Worm (Caenorhabditis elegans) whole organism, L3 larva: Measurements from ENCODE around the gene srw-89.

Experiments used
- fkh-10 ChIP-seq: sonication (generic microtip); optimal IDR thresholded peaks from 2 replicates; lab custom pipeline; 2017; ENCODE audit warnings: missing biosample characterization, missing genetic modification reagents, missing genetic modification characterization
- fkh-2 ChIP-seq: fragments of 150-350 bp; optimal IDR thresholded peaks from 2 replicates; lab custom pipeline; 2014; ENCODE audit warnings: missing biosample characterization, missing genetic modification reagents, missing genetic modification characterization
- jun-1 ChIP-seq: fragments of 150-350 bp; optimal IDR thresholded peaks from 2 replicates; lab custom pipeline; 2014; ENCODE audit warnings: missing biosample characterization, missing genetic modification reagents, missing genetic modification characterization
- nfya-1 ChIP-seq: sonication (generic microtip); optimal IDR thresholded peaks from 2 replicates; lab custom pipeline; 2017; ENCODE audit warnings: missing genetic modification characterization, mild to moderate bottlenecking, missing compliant biosample characterization, antibody characterized with exemption, moderate library complexity; ENCODE audit not compliant: insufficient read depth
- nhr-11 ChIP-seq: fragments of 150-350 bp; optimal IDR thresholded peaks from 2 replicates; lab custom pipeline; 2014; ENCODE audit warnings: missing biosample characterization, missing genetic modification characterization
- nhr-77 ChIP-seq: fragments of 150-350 bp; optimal IDR thresholded peaks from 2 replicates; lab custom pipeline; 2014; ENCODE audit warnings: missing biosample characterization, missing genetic modification characterization
- skn-1 ChIP-seq: fragments of 150-350 bp; optimal IDR thresholded peaks from 2 replicates; lab custom pipeline; 2014; ENCODE audit warnings: missing biosample characterization, missing genetic modification characterization
- snpc-4 ChIP-seq: fragments of 150-350 bp; optimal IDR thresholded peaks from 2 replicates; lab custom pipeline; 2014; ENCODE audit warnings: missing biosample characterization, missing genetic modification characterization
- unc-39 ChIP-seq: sonication (generic microtip); optimal IDR thresholded peaks from 4 replicates; lab custom pipeline; 2017; ENCODE audit warnings: missing biosample characterization, missing genetic modification characterization

ce11 chrV:3979053-3979452, 37.8 kb upstream of the srw-89 start, which contains the start of gene nlp-34:
- TF ChIP-seq jun-1 (tag; lab: Kevin White, UChicago) (no peak), fkh-2 (tag; lab: Kevin White, UChicago) (no peak), nhr-11 (tag; lab: Kevin White, UChicago) (no peak), snpc-4 (tag; lab: Kevin White, UChicago) (no peak), nhr-77 (tag; lab: Kevin White, UChicago) (no peak), unc-39 (no peak), skn-1 (no peak), nfya-1 (tag; lab: Kevin White, UChicago) (no peak), fkh-10 (GFP tag; lab: Kevin White, UChicago) (no peak)
